Worm (Caenorhabditis elegans): ENCODE results near the gene plpp-1.1.

The plpp-1.1 gene

ce11 chrII:3950077-3950476 is 22.3 kb upstream of the plpp-1.1 start, which contains the start of gene sea-2:
sea-2 (plus strand) TSS chrII:3950377.
- TF ChIP-seq nhr-237 (tag; optimal IDR thresholded peaks at IDR 0.05), result no peak
- no peak for TF ChIP-seq R02D3.7 (tag; optimal IDR thresholded peaks at IDR 0.05)
- TF ChIP-seq alr-1 (tag; optimal IDR thresholded peaks at IDR 0.05), result no peak
- TF ChIP-seq nhr-11 (tag; optimal IDR thresholded peaks at IDR 0.05), result no peak
- TF ChIP-seq sem-4 (tag; optimal IDR thresholded peaks at IDR 0.05), result no peak
- TF ChIP-seq lin-39 (tag; optimal IDR thresholded peaks at IDR 0.05), result no peak
- no peak for TF ChIP-seq unc-55 (GFP tag; optimal IDR thresholded peaks at IDR 0.05)
- TF ChIP-seq ztf-4 (tag; optimal IDR thresholded peaks at IDR 0.05), result no peak

DNA sequence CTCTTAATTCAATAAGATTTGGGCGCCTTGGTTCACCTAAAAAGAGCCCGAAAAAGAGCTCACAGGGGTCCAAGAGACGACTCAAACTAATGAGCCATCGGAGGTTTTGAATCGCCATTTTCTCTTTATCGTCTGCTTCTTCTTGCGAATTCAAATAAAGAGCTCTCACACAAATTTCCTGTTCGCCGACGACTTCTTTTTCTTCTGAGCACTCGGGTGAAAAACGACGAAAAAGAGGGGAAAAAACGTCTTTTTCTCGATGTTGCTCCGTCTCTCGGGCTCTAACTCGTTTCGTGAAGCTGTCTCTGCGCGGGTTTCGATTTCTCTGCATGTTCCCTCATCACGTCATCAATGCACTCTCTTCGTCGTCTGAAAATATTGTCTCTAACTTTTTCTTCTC is 20.7 kb upstream of the plpp-1.1 start:
- TF ChIP-seq unc-55 (GFP tag; optimal IDR thresholded peaks at IDR 0.05), result peak; percentile 37
- TF ChIP-seq C34F6.9 (tag; optimal IDR thresholded peaks at IDR 0.05), result peak; percentile 53
- no peak for TF ChIP-seq blmp-1 (tag; optimal IDR thresholded peaks at IDR 0.05; ENCODE audit: insufficient read depth)

ce11 chrII:3947404-3947803 is 19.6 kb upstream of the plpp-1.1 start:
- TF ChIP-seq nhr-23 (tag; optimal IDR thresholded peaks at IDR 0.05) (no peak), elt-1 (tag; optimal IDR thresholded peaks at IDR 0.05) (no peak), unc-62 (GFP tag; optimal IDR thresholded peaks at IDR 0.05) (no peak), unc-39 (tag; optimal IDR thresholded peaks at IDR 0.05) (no peak), ztf-1 (GFP tag; conservative IDR thresholded peaks at IDR 0.05) (no peak), nhr-25 (tag; optimal IDR thresholded peaks at IDR 0.05) (no peak), nhr-237 (tag; optimal IDR thresholded peaks at IDR 0.05) (no peak)

ce11 chrII:3935990-3936389 is 8.2 kb upstream of the plpp-1.1 start:
- TF ChIP-seq dmd-4 (tag; optimal IDR thresholded peaks at IDR 0.05), result no peak
- TF ChIP-seq lin-11 (tag; optimal IDR thresholded peaks at IDR 0.05), result no peak
- no peak for TF ChIP-seq elt-1 (tag; optimal IDR thresholded peaks at IDR 0.05)
- TF ChIP-seq ceh-82 (tag; optimal IDR thresholded peaks at IDR 0.05), result no peak
- no peak for TF ChIP-seq lsy-2 (tag; optimal IDR thresholded peaks at IDR 0.05)
- no peak for TF ChIP-seq aly-2 (tag; optimal IDR thresholded peaks at IDR 0.05)
- no peak for TF ChIP-seq mdl-1 (tag; optimal IDR thresholded peaks at IDR 0.05)
- TF ChIP-seq sma-9 (GFP tag; optimal IDR thresholded peaks at IDR 0.05), result no peak
- no peak for TF ChIP-seq sma-9 (tag; optimal IDR thresholded peaks at IDR 0.05)
- TF ChIP-seq nhr-129 (tag; optimal IDR thresholded peaks at IDR 0.05), result no peak
- no peak for TF ChIP-seq ceh-16 (tag; optimal IDR thresholded peaks at IDR 0.05)
- no peak for TF ChIP-seq ztf-4 (tag; optimal IDR thresholded peaks at IDR 0.05)
- no peak for TF ChIP-seq nhr-21 (tag; optimal IDR thresholded peaks at IDR 0.05)
- no peak for TF ChIP-seq crh-2 (tag; optimal IDR thresholded peaks at IDR 0.05)
- no peak for TF ChIP-seq Y55F3AM.14 (GFP tag; optimal IDR thresholded peaks at IDR 0.05)
- no peak for TF ChIP-seq elt-3 (tag; optimal IDR thresholded peaks at IDR 0.05)
- TF ChIP-seq nhr-10 (tag; optimal IDR thresholded peaks at IDR 0.05), result no peak
- no peak for TF ChIP-seq ztf-1 (GFP tag; conservative IDR thresholded peaks at IDR 0.05)
- no peak for TF ChIP-seq egl-27 (tag; optimal IDR thresholded peaks at IDR 0.05)

- TF ChIP-seq nhr-11 (tag; optimal IDR thresholded peaks at IDR 0.05) (no peak), nhr-237 (tag; optimal IDR thresholded peaks at IDR 0.05) (no peak), lsy-2 (tag; optimal IDR thresholded peaks at IDR 0.05) (no peak)
These were observed 7.3 kb upstream of the plpp-1.1 start for ce11 chrII:3935098-3935497.

DNA sequence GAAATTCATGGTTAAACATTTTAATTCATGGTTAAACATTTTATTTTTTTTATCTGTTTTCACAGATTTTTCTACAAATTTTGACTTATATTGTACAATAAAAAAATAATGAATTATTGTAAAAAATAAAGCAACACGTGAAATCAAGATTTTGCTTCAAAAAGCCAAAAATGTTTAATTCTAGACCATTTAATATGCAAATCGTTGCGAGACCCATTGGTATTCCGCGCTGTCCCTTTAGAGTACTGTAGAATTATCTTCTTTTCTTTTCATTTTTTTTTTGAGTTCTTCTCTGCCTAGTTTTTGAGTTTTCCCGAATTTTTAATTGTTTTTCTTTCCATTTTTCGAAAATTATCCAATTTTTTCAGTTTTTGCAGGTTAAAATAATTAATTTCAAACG is 6.3 kb upstream of the plpp-1.1 start, which contains the start of gene Y14H12B.1:
Gene Y14H12B.1, plus strand, starts transcription at position 363 of the 400 bp plus-strand sequence.
- TF ChIP-seq ztf-1 (GFP tag; conservative IDR thresholded peaks at IDR 0.05) (no peak), lin-39 (tag; optimal IDR thresholded peaks at IDR 0.05) (no peak), nhr-12 (tag; optimal IDR thresholded peaks at IDR 0.05) (no peak), sma-3 (GFP tag; optimal IDR thresholded peaks at IDR 0.05) (no peak), gmeb-1 (tag; optimal IDR thresholded peaks at IDR 0.05) (no peak), lin-11 (tag; optimal IDR thresholded peaks at IDR 0.05) (no peak), dmd-4 (tag; optimal IDR thresholded peaks at IDR 0.05) (no peak), nhr-129 (tag; optimal IDR thresholded peaks at IDR 0.05) (no peak), mbf-1 (tag; optimal IDR thresholded peaks at IDR 0.05) (no peak), nhr-25 (tag; optimal IDR thresholded peaks at IDR 0.05) (no peak), mdl-1 (tag; optimal IDR thresholded peaks at IDR 0.05) (no peak), nhr-6 (tag; optimal IDR thresholded peaks at IDR 0.05) (no peak), nhr-10 (tag; optimal IDR thresholded peaks at IDR 0.05) (no peak), egl-27 (tag; optimal IDR thresholded peaks at IDR 0.05) (no peak), blmp-1 (tag; optimal IDR thresholded peaks at IDR 0.05; ENCODE audit: insufficient read depth) (no peak), nhr-77 (tag; optimal IDR thresholded peaks at IDR 0.05) (no peak)
